Worm (Caenorhabditis elegans): ENCODE measurements around the gene chil-3.

DNA sequence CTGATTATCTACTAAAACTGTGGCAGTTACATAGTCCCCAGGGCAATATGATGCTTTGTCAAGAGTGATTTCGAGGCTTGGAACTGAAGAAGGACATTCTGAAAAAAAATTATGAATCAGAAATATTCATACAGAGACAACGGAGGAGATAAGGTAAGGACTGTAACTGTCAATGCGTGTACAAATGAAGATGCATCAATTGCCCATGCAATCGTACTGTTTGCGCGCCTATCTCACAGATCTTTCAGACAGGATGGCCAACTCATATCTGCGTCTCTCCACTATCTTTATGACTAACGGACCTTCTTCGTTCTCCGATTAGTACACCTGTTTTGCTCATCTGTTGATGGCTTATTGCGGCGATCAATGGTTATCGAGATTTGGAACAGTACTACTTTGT, 21.0 kb downstream of the chil-3 start, which contains the start of gene ZK938.11:
- TF ChIP-seq pha-4 (GFP tag; IDR thresholded peaks at IDR 0.05), result no peak
- no peak for TF ChIP-seq pha-4 (tag; optimal IDR thresholded peaks at IDR 0.05)
- no peak for TF ChIP-seq tag-97 (GFP tag; IDR thresholded peaks at IDR 0.05)
- no peak for TF ChIP-seq lin-15B (tag; optimal IDR thresholded peaks at IDR 0.05)
- no peak for TF ChIP-seq mdl-1 (tag; optimal IDR thresholded peaks at IDR 0.05)
- TF ChIP-seq zag-1 (tag; optimal IDR thresholded peaks at IDR 0.05), result no peak
- TF ChIP-seq pqm-1 (tag; optimal IDR thresholded peaks at IDR 0.05), result no peak
- no peak for TF ChIP-seq ceh-82 (tag; optimal IDR thresholded peaks at IDR 0.05)
